Fruit fly (Drosophila melanogaster) whole organism, embryonic: Measurements from ENCODE around the gene CtBP.

Experiments
- ATbp ChIP-seq: fragments of 200-800 bp; sonication (Bioruptor generic); optimal IDR thresholded peaks from 2 replicates; lab custom pipeline; 2017; ENCODE audit warnings: missing biosample characterization, mild to moderate bottlenecking, missing genetic modification characterization, missing genetic modification reagents
- Abd-B ChIP-seq: fragments of 200-800 bp; sonication (Bioruptor generic); optimal IDR thresholded peaks from 2 replicates; lab custom pipeline; 2018; ENCODE audit warnings: missing biosample characterization, mild to moderate bottlenecking, missing genetic modification characterization, moderate library complexity
- Ada2b ChIP-seq: fragments of 200-800 bp; sonication (Bioruptor generic); IDR thresholded peaks from 2 replicates; pipeline ENCODE4 v1.3.6; 2022; ENCODE audit warnings: missing biosample characterization, missing genetic modification characterization
- Atf6 ChIP-seq: fragments of 200-800 bp; sonication (Bioruptor generic); IDR thresholded peaks from 2 replicates; pipeline ENCODE4 v1.3.6; 2022; ENCODE audit warnings: missing biosample characterization, missing genetic modification characterization
- Awh ChIP-seq: fragments of 200-800 bp; sonication (Bioruptor generic); IDR thresholded peaks from 2 replicates; pipeline ENCODE4, ENCODE4 v1.3.6; 2022; ENCODE audit warnings: missing biosample characterization, missing genetic modification characterization
- CG10274 ChIP-seq: fragments of 200-800 bp; sonication (Bioruptor generic); optimal IDR thresholded peaks from 3 replicates; lab custom pipeline; 2017; ENCODE audit warnings: missing biosample characterization, mild to moderate bottlenecking, missing genetic modification characterization
- CG10543 ChIP-seq: fragments of 200-800 bp; sonication (Bioruptor generic); optimal IDR thresholded peaks from 3 replicates; lab custom pipeline; 2017; ENCODE audit warnings: missing biosample characterization, mild to moderate bottlenecking, missing genetic modification characterization, moderate library complexity
- CG11695 ChIP-seq: fragments of 200-800 bp; sonication (Bioruptor generic); IDR thresholded peaks from 3 replicates; pipeline ENCODE4 v1.3.6; 2022; ENCODE audit warnings: missing biosample characterization, missing genetic modification characterization
- CG14860 ChIP-seq: fragments of 200-800 bp; sonication (Bioruptor generic); IDR thresholded peaks from 3 replicates; pipeline ENCODE4 v1.3.6; 2022; ENCODE audit warnings: missing biosample characterization, missing genetic modification characterization; ENCODE audit not compliant: partially characterized antibody
- CG15601 ChIP-seq: fragments of 200-800 bp; sonication (Bioruptor generic); optimal IDR thresholded peaks from 3 replicates; lab custom pipeline; 2019; ENCODE audit warnings: missing biosample characterization, mild to moderate bottlenecking, missing genetic modification characterization, moderate library complexity
- CG1647 ChIP-seq: fragments of 200-800 bp; sonication (Bioruptor generic); optimal IDR thresholded peaks from 3 replicates; lab custom pipeline; 2016; ENCODE audit warnings: missing biosample characterization, missing genetic modification characterization
- CG17186 ChIP-seq: fragments of 200-800 bp; sonication (Bioruptor generic); optimal IDR thresholded peaks from 3 replicates; lab custom pipeline; 2017; ENCODE audit warnings: missing biosample characterization, missing genetic modification reagents, missing genetic modification characterization
- CG2678 ChIP-seq: fragments of 200-800 bp; sonication (Bioruptor generic); optimal IDR thresholded peaks from 3 replicates; lab custom pipeline; 2019; ENCODE audit warnings: missing biosample characterization, mild to moderate bottlenecking, missing genetic modification characterization, moderate library complexity
- CG3163 ChIP-seq: fragments of 200-800 bp; sonication (Bioruptor generic); optimal IDR thresholded peaks from 3 replicates; lab custom pipeline; 2016; ENCODE audit warnings: missing biosample characterization, missing genetic modification characterization
- CG33213 ChIP-seq: fragments of 200-800 bp; sonication (Bioruptor generic); optimal IDR thresholded peaks from 3 replicates; lab custom pipeline; 2016; ENCODE audit warnings: missing biosample characterization, missing genetic modification characterization
- CG33557 ChIP-seq: fragments of 200-800 bp; sonication (Bioruptor generic); optimal IDR thresholded peaks from 2 replicates; lab custom pipeline; 2019; ENCODE audit warnings: missing biosample characterization, mild to moderate bottlenecking, missing genetic modification characterization, moderate library complexity
- CG4820 ChIP-seq: fragments of 200-800 bp; sonication (Bioruptor generic); optimal IDR thresholded peaks from 3 replicates; lab custom pipeline; 2016; ENCODE audit warnings: missing biosample characterization, missing genetic modification characterization
- CG4854 ChIP-seq: fragments of 200-800 bp; sonication (Bioruptor generic); optimal IDR thresholded peaks from 2 replicates; lab custom pipeline; 2016; ENCODE audit warnings: missing biosample characterization, missing genetic modification characterization, inconsistent platforms
- CG6272 ChIP-seq: fragments of 200-800 bp; sonication (Bioruptor generic); IDR thresholded peaks from 2 replicates; pipeline ENCODE4 v1.3.6; 2022; ENCODE audit warnings: missing biosample characterization, missing genetic modification characterization
- CG6813 ChIP-seq: fragments of 200-800 bp; sonication (Bioruptor generic); optimal IDR thresholded peaks from 2 replicates; lab custom pipeline; 2017; ENCODE audit warnings: missing biosample characterization, missing genetic modification characterization, mild to moderate bottlenecking, moderate library complexity, missing genetic modification reagents
- CG7839 ChIP-seq: fragments of 200-800 bp; sonication (Bioruptor generic); optimal IDR thresholded peaks from 3 replicates; lab custom pipeline; 2018; ENCODE audit warnings: missing biosample characterization, mild to moderate bottlenecking, missing genetic modification characterization, moderate library complexity
- CG8089 ChIP-seq: fragments of 200-800 bp; sonication (Bioruptor generic); optimal IDR thresholded peaks from 3 replicates; lab custom pipeline; 2016; ENCODE audit warnings: missing biosample characterization, missing genetic modification characterization
- CG9797 ChIP-seq: fragments of 200-800 bp; sonication (Bioruptor generic); optimal IDR thresholded peaks from 3 replicates; lab custom pipeline; 2018; ENCODE audit warnings: missing biosample characterization, mild to moderate bottlenecking, missing genetic modification characterization
- D19B ChIP-seq: fragments of 200-800 bp; sonication (Bioruptor generic); optimal IDR thresholded peaks from 2 replicates; lab custom pipeline; 2017; ENCODE audit warnings: missing biosample characterization, mild to moderate bottlenecking, missing genetic modification characterization
- HLH54F ChIP-seq: fragments of 200-800 bp; sonication (Bioruptor generic); optimal IDR thresholded peaks from 3 replicates; lab custom pipeline; 2016; ENCODE audit warnings: missing biosample characterization, missing genetic modification characterization
- Max ChIP-seq: fragments of 200-800 bp; sonication (Bioruptor generic); optimal IDR thresholded peaks from 2 replicates; lab custom pipeline; 2016; ENCODE audit warnings: missing biosample characterization, mild to moderate bottlenecking, missing genetic modification characterization
- Mes4 ChIP-seq: fragments of 200-800 bp; sonication (Bioruptor generic); optimal IDR thresholded peaks from 2 replicates; lab custom pipeline; 2016; ENCODE audit warnings: missing biosample characterization, missing genetic modification characterization
- Myb ChIP-seq: fragments of 200-800 bp; sonication (Bioruptor generic); optimal IDR thresholded peaks from 2 replicates; lab custom pipeline; 2016; ENCODE audit warnings: missing biosample characterization, missing genetic modification characterization
- NK7.1 ChIP-seq: fragments of 200-800 bp; sonication (Bioruptor generic); optimal IDR thresholded peaks from 3 replicates; lab custom pipeline; 2016; ENCODE audit warnings: missing biosample characterization, missing genetic modification characterization
- Oaz ChIP-seq: fragments of 200-800 bp; sonication (Bioruptor generic); IDR thresholded peaks from 2 replicates; pipeline ENCODE4 v1.3.6; 2022; ENCODE audit warnings: missing biosample characterization, missing genetic modification characterization
- Taf1 ChIP-seq: fragments of 200-800 bp; sonication (Bioruptor generic); IDR thresholded peaks from 2 replicates; pipeline ENCODE4 v1.3.6; 2022; ENCODE audit warnings: missing biosample characterization, missing genetic modification characterization
- ara ChIP-seq: fragments of 200-800 bp; sonication (Bioruptor generic); IDR thresholded peaks from 2 replicates; pipeline ENCODE4 v1.3.6; 2022; ENCODE audit warnings: missing biosample characterization, missing genetic modification characterization
- az2 ChIP-seq: fragments of 200-800 bp; sonication (Bioruptor generic); optimal IDR thresholded peaks from 3 replicates; lab custom pipeline; 2016; ENCODE audit warnings: missing biosample characterization, missing genetic modification characterization
- bowl ChIP-seq: fragments of 200-800 bp; sonication (Bioruptor generic); IDR thresholded peaks from 2 replicates; pipeline ENCODE4 v1.3.6; 2022; ENCODE audit warnings: missing biosample characterization, missing genetic modification characterization
- dan ChIP-seq: fragments of 200-800 bp; sonication (Bioruptor generic); IDR thresholded peaks from 2 replicates; pipeline ENCODE4 v1.3.6; 2022; ENCODE audit warnings: missing biosample characterization, missing genetic modification characterization
- en ChIP-seq: fragments of 200-800 bp; sonication (Bioruptor generic); optimal IDR thresholded peaks from 2 replicates; lab custom pipeline; 2016; ENCODE audit warnings: missing biosample characterization, missing genetic modification characterization
- fd3F ChIP-seq: fragments of 200-800 bp; sonication (Bioruptor generic); optimal IDR thresholded peaks from 2 replicates; lab custom pipeline; 2018; ENCODE audit warnings: missing biosample characterization, mild to moderate bottlenecking, missing genetic modification characterization, moderate library complexity
- grau ChIP-seq: fragments of 200-800 bp; optimal IDR thresholded peaks from 3 replicates; lab custom pipeline; 2019; ENCODE audit warnings: missing biosample characterization, mild to moderate bottlenecking, missing genetic modification characterization, moderate library complexity
- ham ChIP-seq: fragments of 200-800 bp; sonication (Bioruptor generic); IDR thresholded peaks from 2 replicates; pipeline ENCODE4 v1.3.6; 2022; ENCODE audit warnings: missing biosample characterization, missing genetic modification characterization
- inv ChIP-seq: fragments of 200-800 bp; sonication (Bioruptor generic); IDR thresholded peaks from 2 replicates; pipeline ENCODE4 v1.3.6; 2022; ENCODE audit warnings: missing biosample characterization, missing genetic modification characterization; ENCODE audit not compliant: partially characterized antibody
- lbe ChIP-seq: fragments of 200-800 bp; sonication (Bioruptor generic); optimal IDR thresholded peaks from 2 replicates; lab custom pipeline; 2016; ENCODE audit warnings: missing biosample characterization, mild to moderate bottlenecking, missing genetic modification characterization
- mld ChIP-seq: fragments of 200-800 bp; sonication (Bioruptor generic); IDR thresholded peaks from 3 replicates; pipeline ENCODE4 v1.3.6; 2022; ENCODE audit warnings: missing biosample characterization, missing genetic modification characterization; ENCODE audit not compliant: partially characterized antibody
- p53 ChIP-seq: fragments of 200-800 bp; sonication (Bioruptor generic); optimal IDR thresholded peaks from 2 replicates; lab custom pipeline; 2016; ENCODE audit warnings: missing biosample characterization, missing genetic modification characterization
- pnt ChIP-seq: fragments of 200-800 bp; sonication (Bioruptor generic); optimal IDR thresholded peaks from 3 replicates; lab custom pipeline; 2016; ENCODE audit warnings: missing biosample characterization, missing genetic modification characterization
- sc ChIP-seq, 3 experiments: fragments of >200 bp in 2 of 3; fragments of 200-800 bp in 1 of 3; sonication (Bioruptor generic) in 1 of 3; optimal IDR thresholded peaks; 2 replicates in 2 of 3; 3 replicates in 1 of 3; lab custom pipeline; 2017; ENCODE audit warnings: mild to moderate bottlenecking in 1 of 3, missing biosample characterization in 1 of 3, missing genetic modification characterization in 1 of 3, missing genetic modification reagents in 1 of 3
- sens ChIP-seq: fragments of 200-800 bp; sonication (Bioruptor generic); peaks from one replicate; lab custom pipeline; 2016; ENCODE audit warnings: missing biosample characterization, missing genetic modification characterization
- sr ChIP-seq: fragments of 200-800 bp; sonication (Bioruptor generic); IDR thresholded peaks from 3 replicates; pipeline ENCODE4 v1.3.6; 2022; ENCODE audit warnings: missing biosample characterization, missing genetic modification characterization
- sug ChIP-seq: fragments of 200-800 bp; optimal IDR thresholded peaks from 2 replicates; lab custom pipeline; 2019; ENCODE audit warnings: missing biosample characterization, mild to moderate bottlenecking, missing genetic modification characterization, moderate library complexity
- wdn ChIP-seq: fragments of 200-800 bp; sonication (Bioruptor generic); IDR thresholded peaks from 2 replicates; pipeline ENCODE4 v1.3.6; 2022; ENCODE audit warnings: missing biosample characterization, missing genetic modification characterization

CtBP gene

DNA sequence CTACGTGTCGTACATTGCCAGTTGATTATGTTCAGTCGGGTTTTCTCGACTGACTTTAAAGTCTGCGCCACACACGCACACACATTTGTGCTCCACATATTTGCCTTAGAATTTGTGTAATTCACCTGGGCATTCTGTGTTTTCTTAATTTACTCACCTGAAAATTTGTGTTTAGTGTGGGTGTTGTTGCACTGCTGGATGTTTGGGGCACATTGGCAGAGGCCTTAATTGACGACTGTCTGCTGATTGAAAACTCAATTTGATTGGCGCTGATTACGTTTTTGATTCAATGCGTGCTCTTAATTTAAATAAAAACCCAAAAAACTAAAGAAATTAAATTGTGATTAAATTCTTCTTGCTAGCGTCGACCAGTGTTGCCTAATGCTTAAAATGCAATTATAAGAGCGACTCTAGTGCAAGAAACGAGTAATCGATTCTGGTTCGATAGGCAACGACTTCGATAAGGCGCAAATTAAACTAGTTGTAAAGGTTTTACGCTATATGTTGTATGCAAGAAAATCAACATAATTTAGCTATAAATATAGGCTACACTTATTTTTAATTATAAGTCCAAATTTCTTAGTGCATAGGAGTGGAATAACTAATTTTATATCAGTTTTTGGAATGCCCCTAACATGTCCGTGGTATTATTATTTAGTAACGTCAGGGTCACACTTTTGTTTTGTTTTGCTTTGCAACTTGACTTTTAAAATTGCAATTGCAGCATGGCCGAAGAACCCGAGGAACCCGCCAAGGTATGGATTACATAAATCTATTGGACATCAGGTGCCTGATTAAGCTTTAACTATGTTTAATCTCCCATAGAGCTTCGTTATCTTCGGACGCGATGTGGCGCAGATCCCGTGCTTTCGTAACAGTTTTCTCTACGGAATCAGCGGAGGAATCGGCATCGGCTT is 19.1 kb downstream of the CtBP start, which contains the start of the genes CG46281 and CG46280 (continued):
- TF ChIP-seq CG6813 = no peak
- TF ChIP-seq CG1647 = peak; percentile 25
- no peak for TF ChIP-seq fd3F (GFP tag; lab: Kevin White, UChicago)
- no peak for TF ChIP-seq Atf6
- no peak for TF ChIP-seq CG15601 (tag; lab: Kevin White, UChicago)
- no peak for TF ChIP-seq Ada2b
- TF ChIP-seq CG10543 (GFP tag; lab: Kevin White, UChicago) = no peak
- TF ChIP-seq NK7.1 = no peak
- no peak for TF ChIP-seq bowl (GFP tag; lab: Robert Waterston, UW)
- TF ChIP-seq CG7839 = no peak
- TF ChIP-seq mld (GFP tag; lab: Robert Waterston, UW) = no peak
- no peak for TF ChIP-seq sc (optimal IDR thresholded peaks at IDR 0.05; lab: Kevin White, UChicago)
- TF ChIP-seq sc (GFP tag; optimal IDR thresholded peaks at IDR 0.05; lab: Kevin White, UChicago) = no peak
- TF ChIP-seq ATbp (GFP tag; lab: Kevin White, UChicago) = no peak
- no peak for TF ChIP-seq en (GFP tag; lab: Kevin White, UChicago)
- no peak for TF ChIP-seq dan (GFP tag; lab: Robert Waterston, UW)
- no peak for TF ChIP-seq wdn (GFP tag; lab: Robert Waterston, UW)
- TF ChIP-seq pnt = no peak
- TF ChIP-seq sr (GFP tag; lab: Robert Waterston, UW) = no peak
- TF ChIP-seq az2 = no peak
- no peak for TF ChIP-seq ara
- TF ChIP-seq p53 (GFP tag; lab: Kevin White, UChicago) = no peak
- peak; percentile 32; the same call in 1 of the 3 replicates for TF ChIP-seq CG14860
- no peak for TF ChIP-seq CG2678 (tag; lab: Kevin White, UChicago)
- TF ChIP-seq CG6272 = no peak
- TF ChIP-seq CG10274 (GFP tag; lab: Kevin White, UChicago) = no peak
- TF ChIP-seq Myb (GFP tag; lab: Kevin White, UChicago) = peak; percentile 20
- TF ChIP-seq D19B (GFP tag; lab: Kevin White, UChicago) = no peak
- no peak for TF ChIP-seq CG8089
- TF ChIP-seq Oaz = no peak
- TF ChIP-seq ham (GFP tag; lab: Robert Waterston, UW) = no peak
- TF ChIP-seq CG17186 = no peak
- 0 out of 2 replicates have a peak, but pooled peaks have one; percentile 24 for TF ChIP-seq inv (GFP tag; lab: Robert Waterston, UW)
- TF ChIP-seq sens (GFP tag; lab: Kevin White, UChicago) = peak; percentile 93
- no peak for TF ChIP-seq Abd-B
- peak; percentile 52 for TF ChIP-seq Max (GFP tag; lab: Kevin White, UChicago)
- peak; percentile 48 for TF ChIP-seq HLH54F (GFP tag; lab: Kevin White, UChicago)
- peak; percentile 24 for TF ChIP-seq CG33213 (GFP tag; lab: Kevin White, UChicago)
- peak; percentile 15 for TF ChIP-seq lbe
- peak; percentile 71 for TF ChIP-seq CG9797
- no peak for TF ChIP-seq sug (tag; lab: Kevin White, UChicago)
- TF ChIP-seq CG33557 = peak; percentile 14
- TF ChIP-seq Awh = no peak
- TF ChIP-seq Taf1 (GFP tag; lab: Robert Waterston, UW) = no peak
- no peak for TF ChIP-seq Mes4
- TF ChIP-seq CG3163 (GFP tag; lab: Kevin White, UChicago) = no peak
- TF ChIP-seq CG4820 = no peak
- TF ChIP-seq grau (tag; lab: Kevin White, UChicago) = no peak
- peak; percentile 15 for TF ChIP-seq CG4854 (GFP tag; lab: Kevin White, UChicago)
- TF ChIP-seq CG11695 (GFP tag; lab: Robert Waterston, UW) = no peak
